Worm (Caenorhabditis elegans) whole organism, L1 larva: ENCODE data around the gene srv-34.
A peak's percentile ranks its signal among the peaks of the same experiment; 100 is the strongest.

Experiments used
- F16B12.6 ChIP-seq: fragments of 150-350 bp; optimal IDR thresholded peaks from 2 replicates; lab custom pipeline; 2014; ENCODE audit warnings: missing biosample characterization, missing genetic modification characterization
- Y116A8C.19 ChIP-seq: sonication (generic microtip); optimal IDR thresholded peaks from 2 replicates; lab custom pipeline; 2016; ENCODE audit warnings: missing compliant biosample characterization, missing genetic modification characterization, borderline replicate concordance
- aha-1 ChIP-seq: fragments of 150-350 bp; optimal IDR thresholded peaks from 2 replicates; lab custom pipeline; 2014; ENCODE audit warnings: missing biosample characterization, missing genetic modification characterization
- alr-1 ChIP-seq: fragments of 200-800 bp; sonication (Bioruptor generic); optimal IDR thresholded peaks from 2 replicates; lab custom pipeline; 2018; ENCODE audit warnings: borderline replicate concordance, mild to moderate bottlenecking, missing genetic modification characterization, missing compliant biosample characterization
- ama-1 ChIP-seq: fragments of 150-350 bp; optimal IDR thresholded peaks from 2 replicates; lab custom pipeline; 2014
- ceh-63 ChIP-seq: fragments of 200-800 bp; sonication (Bioruptor generic); optimal IDR thresholded peaks from 2 replicates; lab custom pipeline; 2018; ENCODE audit warnings: mild to moderate bottlenecking, missing genetic modification characterization, missing compliant biosample characterization
- ceh-82 ChIP-seq, 3 experiments: fragments of 150-350 bp in 1 of 3; sonication (generic microtip) in 2 of 3; optimal IDR thresholded peaks; 2 replicates each; lab custom pipeline; 2014 to 2017; ENCODE audit warnings: missing biosample characterization in 3 of 3, missing genetic modification characterization in 3 of 3
- ceh-88 ChIP-seq: fragments of 200-800 bp; sonication (Bioruptor generic); IDR thresholded peaks from 2 replicates; pipeline ENCODE4 v1.3.6; 2022; ENCODE audit warnings: missing genetic modification characterization, missing compliant biosample characterization
- ceh-90 ChIP-seq: sonication (generic microtip); optimal IDR thresholded peaks from 2 replicates; lab custom pipeline; 2016; ENCODE audit warnings: missing genetic modification characterization, missing compliant biosample characterization
- dpl-1 ChIP-seq, 3 experiments: fragments of 150-350 bp in 2 of 3; sonication (generic microtip) in 1 of 3; optimal IDR thresholded peaks; 2 replicates each; lab custom pipeline; 2014 to 2017; ENCODE audit warnings: missing biosample characterization in 3 of 3, missing genetic modification characterization in 3 of 3, missing genetic modification reagents in 3 of 3
- dsc-1 ChIP-seq: sonication (generic microtip); optimal IDR thresholded peaks from 2 replicates; lab custom pipeline; 2016; ENCODE audit warnings: mild to moderate bottlenecking, missing genetic modification characterization, missing compliant biosample characterization
- efl-1 ChIP-seq, 4 experiments: fragments of 150-350 bp; optimal IDR thresholded peaks in 3 of 4; peaks in 1 of 4; 1 replicate in 1 of 4; 2 replicates in 3 of 4; lab custom pipeline; 2014; ENCODE audit warnings: missing biosample characterization in 2 of 4, missing genetic modification characterization in 2 of 4, missing genetic modification reagents in 2 of 4
- efl-3 ChIP-seq: fragments of 200-800 bp; sonication (Bioruptor generic); optimal IDR thresholded peaks from 2 replicates; lab custom pipeline; 2018; ENCODE audit warnings: mild to moderate bottlenecking, missing genetic modification characterization, missing compliant biosample characterization
- elt-2 ChIP-seq: sonication (generic microtip); optimal IDR thresholded peaks from 2 replicates; lab custom pipeline; 2016; ENCODE audit warnings: missing genetic modification characterization, mild to moderate bottlenecking, inconsistent platforms, missing compliant biosample characterization, missing genetic modification reagents
- ets-5 ChIP-seq: fragments of 200-800 bp; sonication (Bioruptor generic); IDR thresholded peaks from 2 replicates; pipeline ENCODE4 v1.3.6; 2022; ENCODE audit warnings: missing genetic modification characterization, missing compliant biosample characterization
- fkh-10 ChIP-seq: sonication (generic microtip); optimal IDR thresholded peaks from 2 replicates; lab custom pipeline; 2017; ENCODE audit warnings: missing biosample characterization, missing genetic modification reagents, missing genetic modification characterization
- fkh-4 ChIP-seq: sonication (generic microtip); optimal IDR thresholded peaks from 2 replicates; lab custom pipeline; 2016; ENCODE audit warnings: missing compliant biosample characterization, missing genetic modification characterization, borderline replicate concordance
- fkh-8 ChIP-seq: sonication (generic microtip); optimal IDR thresholded peaks from 2 replicates; lab custom pipeline; 2016; ENCODE audit warnings: mild to moderate bottlenecking, missing genetic modification characterization, missing compliant biosample characterization
- fos-1 ChIP-seq: fragments of 150-350 bp; optimal IDR thresholded peaks from 2 replicates; lab custom pipeline; 2014; ENCODE audit warnings: missing biosample characterization, missing genetic modification characterization
- isw-1 ChIP-seq: fragments of 200-800 bp; sonication (Bioruptor generic); IDR thresholded peaks from 2 replicates; pipeline ENCODE4 v1.3.6; 2022; ENCODE audit warnings: missing genetic modification characterization, missing compliant biosample characterization
- jun-1 ChIP-seq: fragments of 150-350 bp; optimal IDR thresholded peaks from 2 replicates; lab custom pipeline; 2014; ENCODE audit warnings: missing biosample characterization, missing genetic modification reagents, missing genetic modification characterization
- lin-14 ChIP-seq: fragments of 200-800 bp; sonication (Bioruptor generic); optimal IDR thresholded peaks from 2 replicates; lab custom pipeline; 2018; ENCODE audit warnings: mild to moderate bottlenecking, missing genetic modification characterization, moderate library complexity, missing compliant biosample characterization
- lin-15B ChIP-seq: fragments of 150-350 bp; sonication (generic microtip); optimal IDR thresholded peaks from 3 replicates; lab custom pipeline; 2014; ENCODE audit warnings: missing biosample characterization, missing genetic modification characterization
- lin-35 ChIP-seq, 2 experiments: fragments of 150-350 bp; optimal IDR thresholded peaks; 2 replicates each; lab custom pipeline; 2014; ENCODE audit warnings: missing biosample characterization in 2 of 2, missing genetic modification characterization in 2 of 2, missing genetic modification reagents in 2 of 2
- lsy-2 ChIP-seq, 2 experiments: fragments of 150-350 bp; optimal IDR thresholded peaks; 2 replicates each; lab custom pipeline; 2014; ENCODE audit warnings: missing biosample characterization in 2 of 2, missing genetic modification characterization in 2 of 2
- mdl-1 ChIP-seq, 2 experiments: fragments of 150-350 bp; optimal IDR thresholded peaks; 2 replicates each; lab custom pipeline; 2014 to 2017; ENCODE audit warnings: missing biosample characterization in 2 of 2, missing genetic modification characterization in 2 of 2, inconsistent platforms in 1 of 2
- mef-2 ChIP-seq: fragments of 150-350 bp; optimal IDR thresholded peaks from 2 replicates; lab custom pipeline; 2014; ENCODE audit warnings: missing biosample characterization, missing genetic modification characterization
- mep-1 ChIP-seq: fragments of 150-350 bp; optimal IDR thresholded peaks from 2 replicates; lab custom pipeline; 2014; ENCODE audit warnings: missing biosample characterization, missing genetic modification characterization
- nhr-12 ChIP-seq: sonication (generic microtip); optimal IDR thresholded peaks from 2 replicates; lab custom pipeline; 2017; ENCODE audit warnings: missing biosample characterization, missing genetic modification characterization
- nhr-19 ChIP-seq: fragments of 200-800 bp; sonication (Bioruptor generic); conservative IDR thresholded peaks from 2 replicates; pipeline ENCODE4 v1.3.6; 2022; ENCODE audit warnings: missing genetic modification characterization, missing compliant biosample characterization
- nhr-20 ChIP-seq: sonication (generic microtip); optimal IDR thresholded peaks from 2 replicates; lab custom pipeline; 2016; ENCODE audit warnings: mild to moderate bottlenecking, missing genetic modification characterization, missing compliant biosample characterization
- nhr-28 ChIP-seq: fragments of 150-350 bp; optimal IDR thresholded peaks from 2 replicates; lab custom pipeline; 2014; ENCODE audit warnings: missing biosample characterization, missing genetic modification characterization
- nhr-47 ChIP-seq: sonication (generic microtip); optimal IDR thresholded peaks from 2 replicates; lab custom pipeline; 2016; ENCODE audit warnings: mild to moderate bottlenecking, missing genetic modification characterization, moderate library complexity, missing compliant biosample characterization
- nhr-77 ChIP-seq: fragments of 150-350 bp; optimal IDR thresholded peaks from 2 replicates; lab custom pipeline; 2014; ENCODE audit warnings: missing biosample characterization, missing genetic modification characterization
- nhr-84 ChIP-seq: sonication (generic microtip); optimal IDR thresholded peaks from 2 replicates; lab custom pipeline; 2017; ENCODE audit warnings: missing biosample characterization, missing genetic modification characterization
- nhr-85 ChIP-seq: sonication (generic microtip); peaks from one replicate; lab custom pipeline; 2016; ENCODE audit warnings: missing genetic modification characterization, inconsistent platforms, missing compliant biosample characterization
- nhr-90 ChIP-seq: sonication (generic microtip); optimal IDR thresholded peaks from 2 replicates; lab custom pipeline; 2016; ENCODE audit warnings: mild to moderate bottlenecking, missing genetic modification characterization, missing compliant biosample characterization; ENCODE audit not compliant: poor library complexity
- pqm-1 ChIP-seq: sonication (generic microtip); optimal IDR thresholded peaks from 3 replicates; lab custom pipeline; 2017; ENCODE audit warnings: missing biosample characterization, missing genetic modification characterization
- rnt-1 ChIP-seq: sonication (generic microtip); optimal IDR thresholded peaks from 2 replicates; lab custom pipeline; 2016; ENCODE audit warnings: mild to moderate bottlenecking, missing genetic modification characterization, moderate library complexity, missing compliant biosample characterization
- skn-1 ChIP-seq: fragments of 150-350 bp; optimal IDR thresholded peaks from 2 replicates; lab custom pipeline; 2014; ENCODE audit warnings: missing biosample characterization, missing genetic modification characterization
- snpc-4 ChIP-seq: fragments of 150-350 bp; optimal IDR thresholded peaks from 2 replicates; lab custom pipeline; 2014; ENCODE audit warnings: missing biosample characterization, missing genetic modification characterization
- snu-23 ChIP-seq: sonication (generic microtip); optimal IDR thresholded peaks from 2 replicates; lab custom pipeline; 2016; ENCODE audit warnings: missing genetic modification characterization, missing compliant biosample characterization
- sup-37 ChIP-seq: fragments of 200-800 bp; sonication (Bioruptor generic); optimal IDR thresholded peaks from 2 replicates; lab custom pipeline; 2018; ENCODE audit warnings: mild to moderate bottlenecking, missing genetic modification characterization, missing compliant biosample characterization
- swsn-7 ChIP-seq: sonication (generic microtip); optimal IDR thresholded peaks from 2 replicates; lab custom pipeline; 2016; ENCODE audit warnings: missing genetic modification characterization, missing compliant biosample characterization
- tbx-2 ChIP-seq: sonication (generic microtip); optimal IDR thresholded peaks from 2 replicates; lab custom pipeline; 2016; ENCODE audit warnings: missing genetic modification characterization, missing compliant biosample characterization
- tlp-1 ChIP-seq: fragments of 150-350 bp; optimal IDR thresholded peaks from 2 replicates; lab custom pipeline; 2014; ENCODE audit warnings: missing biosample characterization, missing genetic modification characterization
- unc-130 ChIP-seq: fragments of 150-350 bp; optimal IDR thresholded peaks from 2 replicates; lab custom pipeline; 2017; ENCODE audit warnings: missing biosample characterization, missing genetic modification characterization, inconsistent platforms
- unc-30 ChIP-seq: sonication (generic microtip); optimal IDR thresholded peaks from 2 replicates; lab custom pipeline; 2017; ENCODE audit warnings: missing biosample characterization, missing genetic modification characterization
- unc-62 ChIP-seq: fragments of 150-350 bp; optimal IDR thresholded peaks from 2 replicates; lab custom pipeline; 2014; ENCODE audit warnings: missing biosample characterization, missing genetic modification reagents, missing genetic modification characterization
- unc-86 ChIP-seq: sonication (generic microtip); optimal IDR thresholded peaks from 2 replicates; lab custom pipeline; 2016; ENCODE audit warnings: missing genetic modification characterization, missing compliant biosample characterization
- vab-15 ChIP-seq: sonication (generic microtip); optimal IDR thresholded peaks from 2 replicates; lab custom pipeline; 2017; ENCODE audit warnings: missing genotype, mild to moderate bottlenecking, missing genetic modification characterization, missing compliant biosample characterization
- xbp-1 ChIP-seq: sonication (generic microtip); optimal IDR thresholded peaks from 2 replicates; lab custom pipeline; 2016; ENCODE audit warnings: missing genetic modification characterization, missing compliant biosample characterization
- zag-1 ChIP-seq: fragments of 150-350 bp; optimal IDR thresholded peaks from 2 replicates; lab custom pipeline; 2014; ENCODE audit warnings: missing biosample characterization, missing genetic modification characterization

The srv-34 gene

ce11 chrV:16350775-16351378 is 23.7 kb downstream of the srv-34 start:
- TF ChIP-seq dsc-1 (tag; lab: Kevin White, UChicago) (peak; percentile 49), isw-1 (GFP tag; lab: Robert Waterston, UW) (peak; percentile 17; the same call in 1 of the 2 replicates), ceh-63 (no peak), mef-2 (tag; lab: Kevin White, UChicago) (no peak), unc-130 (tag; lab: Kevin White, UChicago) (no peak), ceh-82 (tag; optimal IDR thresholded peaks at IDR 0.05; lab: Kevin White, UChicago) (peak in 2 of 3 experiments; percentile 7 to 72), nhr-77 (tag; lab: Kevin White, UChicago) (no peak), nhr-47 (peak; percentile 67), jun-1 (peak; percentile 25), nhr-85 (tag; lab: Kevin White, UChicago) (peak; percentile 40), nhr-28 (no peak), fos-1 (no peak), nhr-20 (tag; lab: Kevin White, UChicago) (peak; percentile 57), fkh-4 (tag; lab: Kevin White, UChicago) (no peak), efl-1 (optimal IDR thresholded peaks at IDR 0.05; lab: Kevin White, UChicago) (peak; percentile 42 to 43), efl-1 (GFP tag; optimal IDR thresholded peaks at IDR 0.05 in 1 of 2; lab: Kevin White, UChicago) (peak; percentile 30 to 89), mep-1 (peak; percentile 23), nhr-84 (no peak), dpl-1 (GFP tag; optimal IDR thresholded peaks at IDR 0.05; lab: Kevin White, UChicago) (peak in 2 of 3 experiments; percentile 28 to 40), xbp-1 (tag; lab: Kevin White, UChicago) (peak; percentile 11), snu-23 (GFP tag; lab: Kevin White, UChicago) (peak; percentile 48), F16B12.6 (tag; lab: Kevin White, UChicago) (no peak), efl-3 (no peak), lin-15B (tag; lab: Kevin White, UChicago) (no peak), tlp-1 (tag; lab: Kevin White, UChicago) (no peak), ets-5 (GFP tag; lab: Robert Waterston, UW) (no peak), rnt-1 (tag; lab: Kevin White, UChicago) (peak; percentile 87), pqm-1 (no peak), tbx-2 (peak; percentile 40), fkh-10 (GFP tag; lab: Kevin White, UChicago) (peak; percentile 6), ceh-88 (GFP tag; lab: Robert Waterston, UW) (no peak), fkh-8 (tag; lab: Kevin White, UChicago) (peak; percentile 87), sup-37 (GFP tag; lab: Kevin White, UChicago) (no peak), nhr-12 (tag; lab: Kevin White, UChicago) (no peak), Y116A8C.19 (tag; lab: Kevin White, UChicago) (no peak), zag-1 (tag; lab: Kevin White, UChicago) (no peak), ama-1 (lab: Kevin White, UChicago) (no peak), nhr-90 (tag; lab: Kevin White, UChicago) (no peak), ceh-90 (tag; lab: Kevin White, UChicago) (no peak), unc-30 (tag; lab: Kevin White, UChicago) (no peak), mdl-1 (tag; optimal IDR thresholded peaks at IDR 0.05; lab: Kevin White, UChicago) (peak in 1 of 2 experiments; percentile 39), lsy-2 (tag; optimal IDR thresholded peaks at IDR 0.05; lab: Kevin White, UChicago) (peak in 1 of 2 experiments; percentile 55), lin-35 (GFP tag; optimal IDR thresholded peaks at IDR 0.05; lab: Kevin White, UChicago) (peak; percentile 46 to 51), unc-86 (peak; percentile 39), elt-2 (peak; percentile 39), unc-62 (GFP tag; lab: Kevin White, UChicago) (no peak), lin-14 (GFP tag; lab: Kevin White, UChicago) (peak; percentile 89), vab-15 (tag; lab: Kevin White, UChicago) (no peak), alr-1 (tag; lab: Kevin White, UChicago) (no peak), aha-1 (no peak), snpc-4 (tag; lab: Kevin White, UChicago) (peak; percentile 28), nhr-19 (peak; percentile 64), swsn-7 (tag; lab: Kevin White, UChicago) (peak; percentile 60), skn-1 (no peak)
